Worm (Caenorhabditis elegans) whole organism, L4/young adult: ENCODE data around the gene Y55B1BR.8.

Experiments
- W03F9.2 ChIP-seq: fragments of 150-350 bp; optimal IDR thresholded peaks from 2 replicates; lab custom pipeline; 2014; ENCODE audit warnings: missing biosample characterization, missing genetic modification characterization
- dao-5 ChIP-seq: sonication (generic microtip); optimal IDR thresholded peaks from 2 replicates; lab custom pipeline; 2016; ENCODE audit warnings: missing genotype, missing genetic modification characterization, moderate library complexity, missing compliant biosample characterization
- him-1 ChIP-seq: sonication (generic microtip); optimal IDR thresholded peaks from 2 replicates; lab custom pipeline; 2016; ENCODE audit warnings: missing genotype, missing genetic modification reagents, missing genetic modification characterization, missing compliant biosample characterization

ce11 chrIII:488464-488863 is 44.3 kb downstream of the Y55B1BR.8 start, which contains the start of gene F30H5.5:
- TF ChIP-seq W03F9.2 (tag; lab: Kevin White, UChicago) (no peak), him-1 (tag; lab: Kevin White, UChicago) (no peak), dao-5 (tag; lab: Kevin White, UChicago) (no peak)
